Fruit fly (Drosophila melanogaster): ENCODE measurements around the gene CG1628.

CG1628 gene

DNA sequence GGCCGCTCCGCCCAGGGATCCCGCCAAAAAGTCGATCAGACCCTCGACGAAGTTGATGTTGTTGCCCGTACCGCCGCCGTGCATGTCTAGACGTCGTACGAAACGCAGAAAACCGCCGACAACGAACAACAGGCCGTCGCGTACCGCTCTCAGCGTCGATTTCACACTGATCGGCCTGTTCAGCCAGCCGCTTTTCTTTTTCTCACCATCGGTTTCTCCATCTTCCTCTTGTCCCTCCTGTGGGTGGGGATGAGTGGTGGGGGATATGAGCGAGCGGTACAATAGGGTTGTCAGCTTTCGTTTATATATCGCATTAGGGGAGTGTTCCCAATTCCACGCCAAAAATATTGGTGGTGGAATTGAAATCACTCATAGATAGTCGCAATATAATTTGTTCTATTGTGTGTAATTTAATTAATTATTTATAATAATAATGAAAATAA lies 1.0 kb downstream of the CG1628 start (continued):
- TF ChIP-seq pdm3 (GFP tag; optimal IDR thresholded peaks at IDR 0.05) (peak; percentile 29), svp (GFP tag) (peak; percentile 56), OdsH (GFP tag; optimal IDR thresholded peaks at IDR 0.05) (peak; percentile 47), CG8319 (GFP tag; optimal IDR thresholded peaks at IDR 0.05) (no peak), CG32006 (GFP tag; optimal IDR thresholded peaks at IDR 0.05) (peak; percentile 40), topi (GFP tag; optimal IDR thresholded peaks at IDR 0.05) (peak; percentile 1), esn (GFP tag; optimal IDR thresholded peaks at IDR 0.05) (no peak), Sox102F (GFP tag; optimal IDR thresholded peaks at IDR 0.05) (no peak), spab (GFP tag; optimal IDR thresholded peaks at IDR 0.05) (no peak), CG6792 (GFP tag; optimal IDR thresholded peaks at IDR 0.05) (no peak), Gug (GFP tag; IDR thresholded peaks at IDR 0.05) (no peak), achi (GFP tag; optimal IDR thresholded peaks at IDR 0.05) (peak; percentile 19), lz (GFP tag; optimal IDR thresholded peaks at IDR 0.05) (no peak), CG7368 (GFP tag; optimal IDR thresholded peaks at IDR 0.05) (no peak), CG11762 (GFP tag; optimal IDR thresholded peaks at IDR 0.05; ENCODE audit: insufficient read depth) (no peak), Eip93F (GFP tag; optimal IDR thresholded peaks at IDR 0.05) (no peak), CG6163 (GFP tag; IDR thresholded peaks at IDR 0.05) (0 out of 3 replicates have a peak, but pooled peaks have one; percentile 20), Met (GFP tag; optimal IDR thresholded peaks at IDR 0.05) (no peak), CG6276 (GFP tag; optimal IDR thresholded peaks at IDR 0.05) (no peak)

DNA sequence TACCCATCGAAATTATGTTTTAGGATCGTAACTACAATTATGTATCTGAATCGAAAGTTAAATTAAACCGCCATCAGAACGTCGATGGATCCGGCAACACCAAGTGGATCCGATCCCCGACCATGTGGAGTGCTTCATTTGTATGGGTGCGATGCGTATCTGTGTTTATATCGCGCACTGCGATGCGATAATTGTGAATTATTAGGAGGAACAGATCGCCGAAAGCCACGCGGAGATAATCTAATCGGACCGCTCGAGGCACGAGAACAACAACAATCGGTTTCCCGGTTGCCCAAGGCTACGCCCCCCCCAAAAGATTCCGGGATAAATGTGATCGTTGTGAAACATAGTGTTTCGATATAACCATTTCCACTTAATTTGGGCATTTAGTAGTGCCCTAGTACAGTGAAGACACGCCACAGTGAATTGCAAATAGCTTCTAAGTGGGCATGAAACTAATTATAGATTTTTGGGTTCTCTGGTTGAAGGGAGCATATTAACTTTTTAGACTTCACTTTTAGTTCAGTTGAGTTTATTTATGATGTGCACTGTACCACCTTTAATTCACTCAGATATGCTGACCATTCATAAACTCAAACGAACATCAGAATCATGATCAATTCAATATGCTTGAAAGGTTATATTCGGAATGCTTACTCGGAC lies 2.1 kb downstream of the CG1628 start:
- no peak for TF ChIP-seq CG8119 (GFP tag; IDR thresholded peaks at IDR 0.05)
- no peak for TF ChIP-seq Eip93F (GFP tag; optimal IDR thresholded peaks at IDR 0.05)
- no peak for TF ChIP-seq CG10669 (GFP tag; optimal IDR thresholded peaks at IDR 0.05)
- no peak for TF ChIP-seq CG3919 (GFP tag; optimal IDR thresholded peaks at IDR 0.05)
- TF ChIP-seq svp (GFP tag): peak; percentile 19
- TF ChIP-seq Hr4 (GFP tag; optimal IDR thresholded peaks at IDR 0.05): no peak
- peak; percentile 0 for TF ChIP-seq Ets21C (GFP tag; optimal IDR thresholded peaks at IDR 0.05)
- TF ChIP-seq CG31627 (GFP tag; optimal IDR thresholded peaks at IDR 0.05): peak; percentile 36
- no peak for TF ChIP-seq Sox15 (GFP tag; optimal IDR thresholded peaks at IDR 0.05)
- no peak for TF ChIP-seq CG10631 (GFP tag; optimal IDR thresholded peaks at IDR 0.05)
- TF ChIP-seq eg (GFP tag; IDR thresholded peaks at IDR 0.05): peak; percentile 48; the same call in 1 of the 3 replicates
- no peak for TF ChIP-seq Lpt (GFP tag; optimal IDR thresholded peaks at IDR 0.05)
- TF ChIP-seq CG8632 (GFP tag; optimal IDR thresholded peaks at IDR 0.05): no peak
- peak; percentile 46; the same call in 1 of the 3 replicates for TF ChIP-seq CG6163 (GFP tag; IDR thresholded peaks at IDR 0.05)
- TF ChIP-seq CG6808 (GFP tag; optimal IDR thresholded peaks at IDR 0.05): no peak
- TF ChIP-seq pdm3 (GFP tag; optimal IDR thresholded peaks at IDR 0.05): no peak
- no peak for TF ChIP-seq CG34406 (GFP tag; optimal IDR thresholded peaks at IDR 0.05)
- TF ChIP-seq net (GFP tag; optimal IDR thresholded peaks at IDR 0.05): no peak
- TF ChIP-seq Eip78C (GFP tag): peak; percentile 61
- no peak for TF ChIP-seq ss (GFP tag; optimal IDR thresholded peaks at IDR 0.05)
- TF ChIP-seq Sox102F (GFP tag; optimal IDR thresholded peaks at IDR 0.05): no peak
- TF ChIP-seq vri (GFP tag; optimal IDR thresholded peaks at IDR 0.05): no peak
- TF ChIP-seq Met (GFP tag; optimal IDR thresholded peaks at IDR 0.05): no peak
- peak; percentile 54 for TF ChIP-seq Hr39 (GFP tag; optimal IDR thresholded peaks at IDR 0.05)
- no peak for TF ChIP-seq CG4318 (GFP tag; optimal IDR thresholded peaks at IDR 0.05)
- no peak for TF ChIP-seq dac (GFP tag; optimal IDR thresholded peaks at IDR 0.05)
- TF ChIP-seq esn (GFP tag; optimal IDR thresholded peaks at IDR 0.05): peak; percentile 32
- no peak for TF ChIP-seq achi (GFP tag; optimal IDR thresholded peaks at IDR 0.05)
- no peak for TF ChIP-seq CG6792 (GFP tag; optimal IDR thresholded peaks at IDR 0.05)
- no peak for TF ChIP-seq CG15336 (GFP tag; IDR thresholded peaks at IDR 0.05)
- TF ChIP-seq spab (GFP tag; optimal IDR thresholded peaks at IDR 0.05): no peak
